Worm (Caenorhabditis elegans) whole organism, mixed stage, embryonic: ENCODE measurements around the gene Y73B6BL.12.
"Not testable (repeated sequence)": the region's sequence is repeated elsewhere in the genome, so short reads cannot be mapped to it uniquely, and the experiment has no call there.

ENCODE experiments used
- M03D4.4 ChIP-seq: sonication (generic microtip); optimal IDR thresholded peaks from 2 replicates; lab custom pipeline; 2017; ENCODE audit warnings: mild to moderate bottlenecking, missing genetic modification characterization, missing compliant biosample characterization
- bed-3 ChIP-seq: fragments of 200-800 bp; sonication (Bioruptor generic); optimal IDR thresholded peaks from 3 replicates; lab custom pipeline; 2018; ENCODE audit warnings: mild to moderate bottlenecking, missing genetic modification characterization, moderate library complexity, missing compliant biosample characterization
- blmp-1 ChIP-seq: fragments of 150-350 bp; optimal IDR thresholded peaks from 2 replicates; lab custom pipeline; 2014; ENCODE audit warnings: missing biosample characterization, missing genetic modification characterization
- ceh-39 ChIP-seq: fragments of 150-350 bp; optimal IDR thresholded peaks from 2 replicates; lab custom pipeline; 2014; ENCODE audit warnings: missing biosample characterization, missing genetic modification characterization
- ceh-43 ChIP-seq: fragments of 200-800 bp; sonication (Bioruptor generic); optimal IDR thresholded peaks from 2 replicates; lab custom pipeline; 2018; ENCODE audit warnings: mild to moderate bottlenecking, missing genetic modification characterization, moderate library complexity, missing compliant biosample characterization
- ces-1 ChIP-seq: fragments of 150-350 bp; optimal IDR thresholded peaks from 2 replicates; lab custom pipeline; 2014; ENCODE audit warnings: missing biosample characterization, missing genetic modification reagents, missing genetic modification characterization
- cnd-1 ChIP-seq: fragments of 200-800 bp; sonication (Bioruptor generic); optimal IDR thresholded peaks from 2 replicates; lab custom pipeline; 2018; ENCODE audit warnings: mild to moderate bottlenecking, missing genetic modification characterization, missing compliant biosample characterization
- drap-1 ChIP-seq: fragments of 200-800 bp; sonication (Bioruptor generic); optimal IDR thresholded peaks from 3 replicates; lab custom pipeline; 2018; ENCODE audit warnings: mild to moderate bottlenecking, missing genetic modification characterization, missing compliant biosample characterization
- elt-1 ChIP-seq: sonication (generic microtip); optimal IDR thresholded peaks from 2 replicates; lab custom pipeline; 2017; ENCODE audit warnings: missing genetic modification characterization, mild to moderate bottlenecking, missing compliant biosample characterization, antibody characterized with exemption, moderate library complexity, borderline replicate concordance; ENCODE audit not compliant: insufficient read depth
- elt-3 ChIP-seq: fragments of 150-350 bp; optimal IDR thresholded peaks from 2 replicates; lab custom pipeline; 2014; ENCODE audit warnings: missing biosample characterization, missing genetic modification characterization
- flh-1 ChIP-seq: fragments of 200-800 bp; sonication (Bioruptor generic); optimal IDR thresholded peaks from 2 replicates; lab custom pipeline; 2018; ENCODE audit warnings: mild to moderate bottlenecking, missing genetic modification characterization, moderate library complexity, missing compliant biosample characterization
- ham-2 ChIP-seq: fragments of 200-800 bp; sonication (Bioruptor generic); optimal IDR thresholded peaks from 2 replicates; lab custom pipeline; 2018; ENCODE audit warnings: mild to moderate bottlenecking, missing genetic modification characterization, missing compliant biosample characterization
- hlh-1 ChIP-seq: fragments of 150-350 bp; optimal IDR thresholded peaks from 2 replicates; lab custom pipeline; 2014; ENCODE audit warnings: missing biosample characterization, missing genetic modification reagents, missing genetic modification characterization
- lin-13 ChIP-seq: fragments of 150-350 bp; optimal IDR thresholded peaks from 2 replicates; lab custom pipeline; 2014; ENCODE audit warnings: missing biosample characterization, missing genetic modification characterization
- lsy-2 ChIP-seq: fragments of 150-350 bp; optimal IDR thresholded peaks from 2 replicates; lab custom pipeline; 2014; ENCODE audit warnings: missing biosample characterization, missing genetic modification characterization
- mep-1 ChIP-seq: fragments of 150-350 bp; optimal IDR thresholded peaks from 2 replicates; lab custom pipeline; 2017; ENCODE audit warnings: missing biosample characterization, missing genetic modification reagents, missing genetic modification characterization, inconsistent platforms
- nhr-12 ChIP-seq: fragments of 150-350 bp; optimal IDR thresholded peaks from 2 replicates; lab custom pipeline; 2014; ENCODE audit warnings: missing biosample characterization, missing genetic modification characterization
- nhr-2 ChIP-seq: fragments of 150-350 bp; optimal IDR thresholded peaks from 2 replicates; lab custom pipeline; 2014; ENCODE audit warnings: missing biosample characterization, missing genetic modification characterization
- nhr-237 ChIP-seq: fragments of 150-350 bp; optimal IDR thresholded peaks from 2 replicates; lab custom pipeline; 2014; ENCODE audit warnings: missing biosample characterization, missing genetic modification characterization
- nhr-76 ChIP-seq: sonication (generic microtip); optimal IDR thresholded peaks from 2 replicates; lab custom pipeline; 2017; ENCODE audit warnings: missing biosample characterization, missing genetic modification characterization
- pha-4 ChIP-seq: fragments of 150-350 bp; optimal IDR thresholded peaks from 2 replicates; lab custom pipeline; 2018; ENCODE audit warnings: missing biosample characterization, missing genetic modification reagents, missing genetic modification characterization
- sem-2 ChIP-seq: fragments of 200-800 bp; sonication (Bioruptor generic); optimal IDR thresholded peaks from 2 replicates; lab custom pipeline; 2018; ENCODE audit warnings: mild to moderate bottlenecking, missing genetic modification characterization, missing compliant biosample characterization
- unc-120 ChIP-seq: sonication (generic microtip); optimal IDR thresholded peaks from 2 replicates; lab custom pipeline; 2017; ENCODE audit warnings: missing genetic modification characterization, missing compliant biosample characterization; ENCODE audit not compliant: poor library complexity, severe bottlenecking
- unc-39 ChIP-seq: fragments of 150-350 bp; optimal IDR thresholded peaks from 2 replicates; lab custom pipeline; 2014; ENCODE audit warnings: missing biosample characterization, missing genetic modification characterization
- unc-62 ChIP-seq: fragments of 150-350 bp; optimal IDR thresholded peaks from 2 replicates; lab custom pipeline; 2014; ENCODE audit warnings: missing biosample characterization, missing genetic modification reagents, missing genetic modification characterization
- zip-8 ChIP-seq: fragments of 150-350 bp; optimal IDR thresholded peaks from 2 replicates; lab custom pipeline; 2014; ENCODE audit warnings: missing biosample characterization, missing genetic modification characterization
- ztf-11 ChIP-seq: fragments of 150-350 bp; optimal IDR thresholded peaks from 2 replicates; lab custom pipeline; 2014; ENCODE audit warnings: missing biosample characterization, missing genetic modification characterization

Gene Y73B6BL.12

DNA sequence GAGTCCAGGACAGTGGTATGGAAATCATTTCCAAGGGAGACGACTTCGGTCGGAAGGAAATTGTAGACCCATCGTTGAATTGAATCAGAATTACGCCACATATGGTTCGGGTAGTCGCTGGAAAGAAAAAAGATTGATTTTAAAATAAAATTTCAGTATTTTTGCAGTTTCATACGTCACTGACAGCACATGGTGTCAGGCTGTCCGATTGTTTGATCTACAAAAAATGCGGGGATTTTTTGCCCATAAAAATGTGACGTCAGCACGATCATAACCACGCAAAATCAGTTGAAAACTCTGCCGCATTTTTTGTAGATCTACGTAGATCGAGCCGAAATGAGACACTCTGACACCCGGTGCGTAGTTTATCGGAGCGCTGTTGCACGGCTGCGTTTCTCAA is at the start of gene Y73B6BL.12:
Y73B6BL.12 (minus strand) TSS at position 101 of the 400 bp plus-strand sequence.
- TF ChIP-seq sem-2 (GFP tag; lab: Kevin White, UChicago); nhr-76 (tag; lab: Kevin White, UChicago); M03D4.4: not testable (repeated sequence)

DNA sequence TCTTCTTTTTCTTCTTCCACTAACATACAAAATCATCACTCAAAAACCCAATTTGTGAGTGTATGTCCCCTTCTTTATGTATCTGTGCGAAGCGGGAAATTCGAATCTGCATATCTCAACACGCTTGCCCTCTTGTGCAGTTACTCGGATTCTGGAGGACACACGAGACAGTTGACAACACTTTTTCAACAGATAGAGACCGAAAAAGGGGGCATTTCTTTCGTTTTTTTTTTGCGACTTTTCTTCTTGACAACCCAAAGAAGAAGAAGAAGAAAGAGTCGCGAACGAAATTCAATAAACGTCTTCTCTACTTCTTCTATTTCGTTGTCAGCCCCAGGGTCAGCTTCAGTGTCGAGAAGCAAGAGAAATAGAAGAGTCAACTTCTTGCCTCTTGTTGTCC is 48.8 kb upstream of the Y73B6BL.12 start:
- TF ChIP-seq ham-2 (GFP tag; lab: Kevin White, UChicago) (no peak), ces-1 (peak; percentile 92)

DNA sequence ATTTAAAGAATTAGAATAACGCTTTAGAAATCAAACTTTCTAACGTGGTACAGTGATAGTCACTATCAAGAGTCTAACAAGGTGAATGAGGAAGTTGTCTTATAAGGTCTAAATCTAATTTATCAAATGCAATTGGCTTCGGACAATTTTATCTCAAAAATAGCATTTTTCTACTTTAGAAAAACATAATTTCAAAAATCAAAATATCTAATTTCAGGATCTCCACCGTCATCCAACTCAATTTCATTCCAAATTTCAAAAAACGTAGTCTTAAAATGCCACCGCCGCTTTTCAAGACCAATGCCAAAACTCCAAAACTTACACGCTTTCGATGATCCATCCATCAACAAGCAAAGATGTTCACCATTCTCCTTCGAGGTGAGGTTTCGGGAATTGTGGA is 47.8 kb upstream of the Y73B6BL.12 start, which contains the start of gene Y73B6BL.270:
Y73B6BL.270 (plus strand) TSS at position 301 of the 400 bp plus-strand sequence.
- no peak for TF ChIP-seq M03D4.4

DNA sequence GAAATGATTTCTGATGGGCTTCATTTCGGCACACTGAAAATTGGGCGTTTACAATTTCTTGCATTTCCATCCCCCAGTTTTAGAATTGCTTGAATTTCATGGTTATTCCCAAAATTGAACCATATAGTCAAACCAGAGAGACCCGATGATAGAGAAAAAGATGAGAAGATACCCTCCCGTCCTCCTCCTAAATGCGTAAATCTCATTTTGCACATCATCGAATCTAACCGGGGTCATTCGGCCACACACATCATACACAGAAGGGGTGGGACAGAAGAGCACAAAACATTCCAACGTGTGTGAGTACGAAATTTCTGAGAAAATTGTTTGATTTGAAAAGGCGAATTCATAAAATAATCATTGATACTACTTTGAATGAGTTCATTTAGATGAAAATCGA is 46.3 kb upstream of the Y73B6BL.12 start:
- TF ChIP-seq ces-1, result peak; percentile 89
- TF ChIP-seq nhr-2 (tag; lab: Kevin White, UChicago), result no peak

DNA sequence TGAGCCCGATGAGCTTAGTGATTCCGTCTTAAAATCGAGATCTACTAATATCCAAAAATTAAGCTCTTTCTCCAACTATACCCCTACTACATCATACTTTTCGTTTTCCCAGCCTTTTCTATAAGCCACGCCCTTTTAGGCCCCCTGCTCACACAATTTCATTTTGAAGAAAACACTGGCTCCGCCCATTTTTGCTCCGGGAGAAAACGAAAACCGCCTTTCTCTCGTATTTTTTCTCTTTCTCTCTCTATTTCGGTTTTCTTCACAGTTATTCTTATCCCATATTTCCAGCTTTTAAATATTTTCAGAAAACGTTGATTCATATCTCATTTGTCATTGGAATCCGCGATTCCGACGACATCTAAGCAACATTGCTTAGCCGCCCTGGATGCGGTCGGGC is 44.4 kb upstream of the Y73B6BL.12 start, which contains the start of gene Y73B6BL.47:
Y73B6BL.47 (plus strand) TSS at position 301 of the 400 bp plus-strand sequence.
- no peak for TF ChIP-seq unc-120 (tag; lab: Kevin White, UChicago)
- peak; percentile 12 for TF ChIP-seq ces-1

DNA sequence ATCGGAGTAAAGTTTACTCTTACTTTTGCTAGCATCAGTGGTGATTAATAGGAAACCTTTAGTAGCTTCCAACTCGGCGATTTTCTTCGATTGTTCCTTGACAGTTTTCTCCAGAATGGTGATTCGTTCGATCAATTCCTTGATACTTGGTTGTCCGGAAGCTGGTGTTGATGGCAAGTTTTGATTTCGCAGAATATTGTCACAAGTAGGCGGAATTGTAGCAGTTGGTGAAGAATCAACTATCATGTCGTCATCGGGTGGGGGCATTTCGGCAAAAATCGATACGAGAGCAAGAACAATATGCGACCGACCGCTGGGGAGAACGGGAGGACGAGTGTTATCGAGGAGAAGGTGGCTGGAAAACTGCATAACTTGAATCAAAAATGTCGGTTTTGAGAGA is 30.0 kb upstream of the Y73B6BL.12 start, which contains the start of gene Y73B6BL.289:
Y73B6BL.289 (plus strand) TSS at position 301 of the 400 bp plus-strand sequence.
- TF ChIP-seq bed-3 (GFP tag; lab: Kevin White, UChicago); drap-1 (GFP tag; lab: Kevin White, UChicago); mep-1 (tag; lab: Kevin White, UChicago): not testable (repeated sequence)

DNA sequence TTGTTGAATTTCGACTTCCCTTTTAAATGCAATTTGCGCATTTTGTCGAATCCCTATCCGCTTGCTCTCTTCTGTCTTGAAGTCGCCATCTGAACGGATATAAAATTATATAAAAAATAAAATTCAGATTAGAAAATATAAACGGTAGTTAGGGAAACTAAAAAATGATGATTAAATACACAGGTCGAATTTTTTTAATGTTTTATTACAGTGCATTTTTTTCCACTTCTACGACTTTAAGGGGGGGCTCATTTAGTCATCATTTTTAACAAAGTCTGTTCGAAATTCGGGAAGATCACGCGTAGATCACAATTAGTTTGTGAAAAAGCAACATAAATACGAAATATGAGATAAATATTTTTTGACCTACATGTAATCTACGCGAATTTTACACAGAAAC is 25.6 kb upstream of the Y73B6BL.12 start, which contains the start of gene Y73B6BL.14:
Y73B6BL.14 (minus strand) TSS at position 101 of the 400 bp plus-strand sequence.
- no peak for TF ChIP-seq unc-39
- no peak for TF ChIP-seq unc-62 (GFP tag; lab: Kevin White, UChicago)
- no peak for TF ChIP-seq ceh-43 (GFP tag; lab: Kevin White, UChicago)
- no peak for TF ChIP-seq elt-3 (tag; lab: Kevin White, UChicago)

DNA sequence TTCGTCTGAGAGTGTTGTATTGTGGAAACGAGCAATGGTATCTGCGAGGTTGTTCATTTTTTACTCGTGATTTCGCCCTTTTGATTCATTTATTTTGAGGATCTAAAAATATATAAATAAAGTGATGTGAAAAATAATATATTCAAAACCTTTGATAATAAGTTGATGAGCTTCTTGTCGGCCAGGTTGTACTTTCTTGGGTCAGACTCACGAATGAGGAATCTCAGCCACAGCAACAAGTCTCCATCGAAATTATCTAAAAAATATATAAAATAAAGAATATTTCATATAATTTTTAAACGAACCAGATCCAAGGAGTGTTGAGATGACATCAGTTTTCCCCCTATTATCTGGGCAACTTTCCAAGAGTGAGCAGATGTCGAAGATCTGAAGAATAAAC is 25.2 kb upstream of the Y73B6BL.12 start, which contains the start of gene Y73B6BL.288:
Y73B6BL.288 (minus strand) TSS at position 101 of the 400 bp plus-strand sequence.
- TF ChIP-seq ceh-43 (GFP tag; lab: Kevin White, UChicago), result no peak
- TF ChIP-seq, all 35 proteins: peak for 0

DNA sequence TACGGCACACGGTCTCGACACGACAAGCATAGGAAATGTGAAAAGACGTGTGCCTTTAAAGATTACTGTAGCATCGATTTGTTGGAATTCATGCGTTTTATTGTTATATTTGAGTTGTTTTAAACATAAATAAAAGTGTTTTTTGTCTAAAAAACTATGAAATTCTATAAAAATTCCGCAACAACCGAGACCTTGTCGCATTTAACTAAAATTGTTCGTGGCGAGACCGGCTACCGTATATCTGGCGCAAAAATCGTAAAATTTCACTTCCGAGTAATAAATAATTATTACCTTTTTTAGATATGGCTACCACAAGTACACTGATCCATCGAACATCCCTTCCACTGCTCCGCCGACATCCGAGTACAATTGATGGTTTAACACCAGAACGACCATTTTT is 20.1 kb upstream of the Y73B6BL.12 start, which contains the start of gene ipla-6:
ipla-6 (plus strand) TSS at position 301 of the 400 bp plus-strand sequence.
- TF ChIP-seq blmp-1 (tag; lab: Kevin White, UChicago) (no peak), hlh-1 (tag; lab: Kevin White, UChicago) (no peak), M03D4.4 (no peak), unc-120 (tag; lab: Kevin White, UChicago) (no peak), nhr-2 (tag; lab: Kevin White, UChicago) (no peak), ceh-43 (GFP tag; lab: Kevin White, UChicago) (no peak), ces-1 (no peak), pha-4 (tag; lab: Kevin White, UChicago) (no peak), bed-3 (GFP tag; lab: Kevin White, UChicago) (no peak), ztf-11 (no peak)

DNA sequence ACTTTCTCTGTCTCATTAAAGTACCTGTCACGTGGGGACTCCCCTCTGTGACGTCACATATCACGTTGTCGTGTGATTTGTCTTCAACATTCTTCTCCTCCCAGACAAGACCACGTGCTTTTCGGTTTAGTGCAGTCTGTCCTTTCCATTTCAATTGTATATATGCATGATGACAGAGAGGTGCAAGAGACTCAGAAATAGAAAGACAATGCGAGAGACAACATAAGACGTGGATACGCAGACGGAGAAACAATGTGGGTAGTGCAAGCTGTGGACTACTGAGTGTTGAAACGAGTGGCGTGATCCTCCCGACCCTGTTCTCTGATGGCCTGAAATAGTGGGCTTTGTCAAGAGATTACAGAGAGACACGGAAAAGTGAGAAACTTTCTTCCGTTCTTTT is 19.5 kb upstream of the Y73B6BL.12 start:
- TF ChIP-seq unc-120 (tag; lab: Kevin White, UChicago) (peak; percentile 39), mep-1 (tag; lab: Kevin White, UChicago) (peak; percentile 20), flh-1 (no peak), sem-2 (GFP tag; lab: Kevin White, UChicago) (no peak), ceh-39 (tag; lab: Kevin White, UChicago) (no peak), nhr-237 (peak; percentile 33), elt-1 (tag; lab: Kevin White, UChicago) (no peak), zip-8 (peak; percentile 43), drap-1 (GFP tag; lab: Kevin White, UChicago) (peak; percentile 0), M03D4.4 (peak; percentile 6), lsy-2 (tag; lab: Kevin White, UChicago) (peak; percentile 39), ham-2 (GFP tag; lab: Kevin White, UChicago) (peak; percentile 22), unc-39 (no peak), ces-1 (peak; percentile 77), pha-4 (tag; lab: Kevin White, UChicago) (peak; percentile 70), nhr-12 (tag; lab: Kevin White, UChicago) (no peak), cnd-1 (tag; lab: Kevin White, UChicago) (peak; percentile 15), blmp-1 (tag; lab: Kevin White, UChicago) (peak; percentile 4), lin-13 (peak; percentile 22), unc-62 (GFP tag; lab: Kevin White, UChicago) (peak; percentile 78), nhr-76 (tag; lab: Kevin White, UChicago) (no peak), elt-3 (tag; lab: Kevin White, UChicago) (peak; percentile 61)
